Fruit fly (Drosophila melanogaster): ENCODE results near the gene Diap1.

The Diap1 gene

dm6 chr3L:16087323-16087816, 36.5 kb upstream of the Diap1 start, which contains the start of gene Tasp1 (continued):
- TF ChIP-seq CG8359 (GFP tag; optimal IDR thresholded peaks at IDR 0.05; ENCODE audit: borderline replicate concordance) (no peak), CG10366 (GFP tag; IDR thresholded peaks at IDR 0.05) (peak; percentile 38; the same call in 1 of the 2 replicates)

dm6 chr3L:16083693-16084092, 32.9 kb upstream of the Diap1 start, which contains the start of gene CG13075:
TSS of gene CG13075 (plus strand) at chr3L:16083993.
- TF ChIP-seq HLH54F (GFP tag; optimal IDR thresholded peaks at IDR 0.05) (no peak), pum (GFP tag; optimal IDR thresholded peaks at IDR 0.05) (no peak), CG1529 (GFP tag; optimal IDR thresholded peaks at IDR 0.05) (no peak), Vsx1 (GFP tag; optimal IDR thresholded peaks at IDR 0.05) (no peak), YL-1 (GFP tag; optimal IDR thresholded peaks at IDR 0.05) (no peak), CG10431 (GFP tag; optimal IDR thresholded peaks at IDR 0.05) (no peak), CG8290 (GFP tag; optimal IDR thresholded peaks at IDR 0.05) (no peak), CG8290 (tag; optimal IDR thresholded peaks at IDR 0.05) (no peak), jing (GFP tag; optimal IDR thresholded peaks at IDR 0.05) (no peak), CG12769 (tag; optimal IDR thresholded peaks at IDR 0.05) (no peak), Taf1 (GFP tag; IDR thresholded peaks at IDR 0.05) (no peak), HLH4C (GFP tag; IDR thresholded peaks at IDR 0.05; ENCODE audit: partially characterized antibody) (no peak), Asciz (GFP tag; optimal IDR thresholded peaks at IDR 0.05) (no peak)

dm6 chr3L:16082251-16082650, 31.4 kb upstream of the Diap1 start, which contains the start of gene CG33258:
TSS of gene CG33258 (plus strand) at chr3L:16082551.
- no peak for TF ChIP-seq D19A (tag; optimal IDR thresholded peaks at IDR 0.05)

- TF ChIP-seq tin (GFP tag; optimal IDR thresholded peaks at IDR 0.05), result peak; percentile 22
- TF ChIP-seq Sox100B (GFP tag; optimal IDR thresholded peaks at IDR 0.05), result peak; percentile 74
- TF ChIP-seq Usf (GFP tag; optimal IDR thresholded peaks at IDR 0.05), result peak; percentile 21
- TF ChIP-seq Fer3 (tag; optimal IDR thresholded peaks at IDR 0.05), result peak; percentile 16
- TF ChIP-seq CG11695 (GFP tag; IDR thresholded peaks at IDR 0.05), result 0 out of 3 replicates have a peak, but pooled peaks have one; percentile 17
- TF ChIP-seq HHEX (GFP tag; optimal IDR thresholded peaks at IDR 0.05), result peak; percentile 27
- TF ChIP-seq Oli (tag; optimal IDR thresholded peaks at IDR 0.05), result no peak
- TF ChIP-seq salm (tag; optimal IDR thresholded peaks at IDR 0.05), result peak; percentile 13
- TF ChIP-seq PHDP (tag; optimal IDR thresholded peaks at IDR 0.05), result peak; percentile 58
- TF ChIP-seq cwo (GFP tag; optimal IDR thresholded peaks at IDR 0.05), result peak; percentile 33
- TF ChIP-seq Hr3 (GFP tag; optimal IDR thresholded peaks at IDR 0.05), result peak; percentile 41
- TF ChIP-seq sc (optimal IDR thresholded peaks at IDR 0.05), result no peak
- peak; percentile 66 for TF ChIP-seq sc (GFP tag; optimal IDR thresholded peaks at IDR 0.05)
- TF ChIP-seq CG32772 (GFP tag; IDR thresholded peaks at IDR 0.05), result peak; percentile 39; the same call in 1 of the 2 replicates
- peak; percentile 20 for TF ChIP-seq zfh2 (GFP tag; optimal IDR thresholded peaks at IDR 0.05)
- TF ChIP-seq CG9876 (GFP tag; optimal IDR thresholded peaks at IDR 0.05), result no peak
- TF ChIP-seq kah (GFP tag; optimal IDR thresholded peaks at IDR 0.05), result no peak
- peak; percentile 35 for TF ChIP-seq lilli (GFP tag; optimal IDR thresholded peaks at IDR 0.05)
- peak; percentile 19 for TF ChIP-seq Med (GFP tag)
- TF ChIP-seq Atf-2 (GFP tag; optimal IDR thresholded peaks at IDR 0.05), result peak; percentile 20
- peak; percentile 76 for TF ChIP-seq CG9727 (GFP tag; optimal IDR thresholded peaks at IDR 0.05)
- TF ChIP-seq Hmr (GFP tag; optimal IDR thresholded peaks at IDR 0.05), result peak; percentile 53
- peak; percentile 52 for TF ChIP-seq Ssrp (tag; optimal IDR thresholded peaks at IDR 0.05)
- peak; percentile 11 for TF ChIP-seq shn (GFP tag; optimal IDR thresholded peaks at IDR 0.05)
- TF ChIP-seq CG1602 (GFP tag; optimal IDR thresholded peaks at IDR 0.05), result peak; percentile 32
- peak; percentile 53; the same call in 1 of the 2 replicates for TF ChIP-seq CG6689 (GFP tag; IDR thresholded peaks at IDR 0.05)
- no peak for TF ChIP-seq run (tag; optimal IDR thresholded peaks at IDR 0.05)
- TF ChIP-seq ase (GFP tag; IDR thresholded peaks at IDR 0.05), result no peak
- TF ChIP-seq Dip3 (GFP tag; optimal IDR thresholded peaks at IDR 0.05), result peak; percentile 19
These were observed 10.2 kb upstream of the Diap1 start for dm6 chr3L:16060806-16061600.
